Worm (Caenorhabditis elegans) whole organism, L4 larva: ENCODE results near the gene F26C11.1.

ENCODE experiments used
- F49E8.2 ChIP-seq: sonication (generic microtip); optimal IDR thresholded peaks from 2 replicates; lab custom pipeline; 2016; ENCODE audit warnings: missing compliant biosample characterization, mild to moderate bottlenecking, missing genetic modification characterization, borderline replicate concordance
- T20F7.1 ChIP-seq: fragments of 200-800 bp; sonication (Bioruptor generic); optimal IDR thresholded peaks from 2 replicates; lab custom pipeline; 2018; ENCODE audit warnings: mild to moderate bottlenecking, missing genetic modification characterization, missing compliant biosample characterization
- Y105C5A.15 ChIP-seq: fragments of 200-800 bp; sonication (Bioruptor generic); IDR thresholded peaks from 2 replicates; pipeline ENCODE4 v1.3.6; 2022; ENCODE audit warnings: missing genetic modification characterization, missing compliant biosample characterization
- Y48G9A.11 ChIP-seq: fragments of 200-800 bp; sonication (Bioruptor generic); IDR thresholded peaks from 2 replicates; pipeline ENCODE4 v1.3.6; 2022; ENCODE audit warnings: missing genetic modification reagents, missing genetic modification characterization, missing compliant biosample characterization
- Y75B8A.6 ChIP-seq: fragments of 200-800 bp; sonication (Bioruptor generic); IDR thresholded peaks from 2 replicates; pipeline ENCODE4 v1.3.6; 2022; ENCODE audit warnings: missing genetic modification reagents, missing genetic modification characterization, missing compliant biosample characterization
- aha-1 ChIP-seq: fragments of 150-350 bp; peaks from one replicate; lab custom pipeline; 2014; ENCODE audit warnings: missing biosample characterization, missing genetic modification characterization
- arid-1 ChIP-seq: fragments of 200-800 bp; sonication (Bioruptor generic); conservative IDR thresholded peaks from 2 replicates; pipeline ENCODE4 v1.3.6; 2022; ENCODE audit warnings: missing genetic modification reagents, missing genetic modification characterization, missing compliant biosample characterization
- attf-4 ChIP-seq: sonication (generic microtip); optimal IDR thresholded peaks from 3 replicates; lab custom pipeline; 2017; ENCODE audit warnings: missing biosample characterization, missing genetic modification characterization
- ceh-20 ChIP-seq: fragments of 200-800 bp; sonication (Bioruptor generic); IDR thresholded peaks from 2 replicates; pipeline ENCODE4 v1.3.6; 2022; ENCODE audit warnings: missing genetic modification reagents, missing genetic modification characterization, missing compliant biosample characterization
- ctbp-1 ChIP-seq: fragments of 200-800 bp; sonication (Bioruptor generic); IDR thresholded peaks from 2 replicates; pipeline ENCODE4 v1.3.6; 2022; ENCODE audit warnings: missing genetic modification reagents, missing genetic modification characterization, missing compliant biosample characterization
- daf-16 ChIP-seq, 3 experiments: sonication (generic microtip); optimal IDR thresholded peaks; 2 replicates each; lab custom pipeline; 2016 to 2017; ENCODE audit warnings: missing genetic modification characterization in 3 of 3, missing genetic modification reagents in 3 of 3, mild to moderate bottlenecking in 2 of 3, missing compliant biosample characterization in 2 of 3, missing biosample characterization in 1 of 3, moderate library complexity in 1 of 3
- daf-8 ChIP-seq: fragments of 200-800 bp; sonication (Bioruptor generic); IDR thresholded peaks from 2 replicates; pipeline ENCODE4 v1.3.6; 2022; ENCODE audit warnings: missing genetic modification characterization, missing compliant biosample characterization
- dmd-6 ChIP-seq: fragments of 200-800 bp; sonication (Bioruptor generic); IDR thresholded peaks from 2 replicates; pipeline ENCODE4 v1.3.6; 2022; ENCODE audit warnings: missing genetic modification reagents, missing genetic modification characterization, missing compliant biosample characterization
- dmd-9 ChIP-seq: fragments of 200-800 bp; sonication (Bioruptor generic); IDR thresholded peaks from 2 replicates; pipeline ENCODE4 v1.3.6; 2022; ENCODE audit warnings: missing genetic modification reagents, missing genetic modification characterization, missing compliant biosample characterization
- dpl-1 ChIP-seq: fragments of 150-350 bp; optimal IDR thresholded peaks from 2 replicates; lab custom pipeline; 2014; ENCODE audit warnings: missing biosample characterization, missing genetic modification reagents, missing genetic modification characterization
- duxl-1 ChIP-seq: sonication (generic microtip); optimal IDR thresholded peaks from 2 replicates; lab custom pipeline; 2016; ENCODE audit warnings: mild to moderate bottlenecking, missing genetic modification characterization, moderate library complexity, missing compliant biosample characterization; ENCODE audit not compliant: poor library complexity
- dve-1 ChIP-seq: sonication (generic microtip); optimal IDR thresholded peaks from 2 replicates; lab custom pipeline; 2017; ENCODE audit warnings: antibody characterized with exemption, mild to moderate bottlenecking, missing genetic modification characterization, missing compliant biosample characterization; ENCODE audit not compliant: insufficient read depth
- egl-27 ChIP-seq: sonication (generic microtip); optimal IDR thresholded peaks from 3 replicates; lab custom pipeline; 2017; ENCODE audit warnings: missing biosample characterization, missing genetic modification reagents, missing genetic modification characterization
- gei-8 ChIP-seq: fragments of 200-800 bp; sonication (Bioruptor generic); optimal IDR thresholded peaks from 2 replicates; lab custom pipeline; 2018; ENCODE audit warnings: mild to moderate bottlenecking, missing genetic modification characterization, missing compliant biosample characterization
- hif-1 ChIP-seq, 2 experiments: sonication (generic microtip); optimal IDR thresholded peaks; 2 replicates each; lab custom pipeline; 2016 to 2017; ENCODE audit warnings: missing compliant biosample characterization in 2 of 2, missing genetic modification characterization in 2 of 2, missing genetic modification reagents in 2 of 2, missing genotype in 2 of 2, mild to moderate bottlenecking in 1 of 2
- lin-1 ChIP-seq: fragments of 200-800 bp; sonication (Bioruptor generic); IDR thresholded peaks from 2 replicates; pipeline ENCODE4 v1.3.6; 2022; ENCODE audit warnings: missing genetic modification reagents, missing genetic modification characterization, missing compliant biosample characterization
- lin-13 ChIP-seq: fragments of 150-350 bp; optimal IDR thresholded peaks from 2 replicates; lab custom pipeline; 2014; ENCODE audit warnings: missing biosample characterization, missing genetic modification reagents, missing genetic modification characterization
- lin-29 ChIP-seq: fragments of 200-800 bp; sonication (Bioruptor generic); IDR thresholded peaks from 2 replicates; pipeline ENCODE4 v1.3.6; 2022; ENCODE audit warnings: missing genetic modification reagents, missing genetic modification characterization, missing compliant biosample characterization
- lin-38 ChIP-seq: fragments of 200-800 bp; sonication (Bioruptor generic); IDR thresholded peaks from 2 replicates; pipeline ENCODE4 v1.3.6; 2022; ENCODE audit warnings: missing genetic modification reagents, missing genetic modification characterization, missing compliant biosample characterization
- madf-5 ChIP-seq, 2 experiments: fragments of 200-800 bp; sonication (Bioruptor generic); IDR thresholded peaks; 2 replicates each; pipeline ENCODE4 v1.3.6; 2022; ENCODE audit warnings: missing compliant biosample characterization in 2 of 2, missing genetic modification characterization in 2 of 2
- madf-9 ChIP-seq: fragments of 200-800 bp; sonication (Bioruptor generic); conservative IDR thresholded peaks from 2 replicates; pipeline ENCODE4 v1.3.6; 2022; ENCODE audit warnings: missing genetic modification reagents, missing genetic modification characterization, missing compliant biosample characterization
- mep-1 ChIP-seq: fragments of 150-350 bp; sonication (generic microtip); optimal IDR thresholded peaks from 3 replicates; lab custom pipeline; 2014; ENCODE audit warnings: missing biosample characterization, missing genetic modification characterization
- mes-2 ChIP-seq: sonication (generic microtip); optimal IDR thresholded peaks from 2 replicates; lab custom pipeline; 2016; ENCODE audit warnings: missing genotype, mild to moderate bottlenecking, missing genetic modification characterization, missing compliant biosample characterization; ENCODE audit not compliant: poor library complexity, severe bottlenecking
- mxl-2 ChIP-seq: fragments of 200-800 bp; sonication (Bioruptor generic); conservative IDR thresholded peaks from 2 replicates; pipeline ENCODE4 v1.3.6; 2022; ENCODE audit warnings: missing genetic modification reagents, missing genetic modification characterization, missing compliant biosample characterization
- nhr-10 ChIP-seq: fragments of 150-350 bp; optimal IDR thresholded peaks from 2 replicates; lab custom pipeline; 2014; ENCODE audit warnings: missing biosample characterization, missing genetic modification characterization
- nhr-11 ChIP-seq: fragments of 150-350 bp; optimal IDR thresholded peaks from 2 replicates; lab custom pipeline; 2014; ENCODE audit warnings: missing biosample characterization, missing genetic modification characterization
- nhr-28 ChIP-seq: fragments of 150-350 bp; optimal IDR thresholded peaks from 2 replicates; lab custom pipeline; 2014; ENCODE audit warnings: missing biosample characterization, missing genetic modification characterization
- nhr-48 ChIP-seq: sonication (generic microtip); optimal IDR thresholded peaks from 2 replicates; lab custom pipeline; 2016; ENCODE audit warnings: mild to moderate bottlenecking, missing genetic modification characterization, missing compliant biosample characterization
- nhr-6 ChIP-seq: fragments of 150-350 bp; optimal IDR thresholded peaks from 2 replicates; lab custom pipeline; 2014; ENCODE audit warnings: missing biosample characterization, missing genetic modification characterization
- php-3 ChIP-seq: fragments of 200-800 bp; sonication (Bioruptor generic); IDR thresholded peaks from 2 replicates; pipeline ENCODE4 v1.3.6; 2022; ENCODE audit warnings: missing genetic modification reagents, missing genetic modification characterization, missing compliant biosample characterization
- pqm-1 ChIP-seq: sonication (generic microtip); optimal IDR thresholded peaks from 2 replicates; lab custom pipeline; 2017; ENCODE audit warnings: missing biosample characterization, missing genetic modification characterization
- rbr-2 ChIP-seq: sonication (generic microtip); optimal IDR thresholded peaks from 2 replicates; lab custom pipeline; 2016; ENCODE audit warnings: missing genotype, missing genetic modification characterization, missing compliant biosample characterization
- sdz-12 ChIP-seq: fragments of 200-800 bp; sonication (Bioruptor generic); optimal IDR thresholded peaks from 2 replicates; lab custom pipeline; 2018; ENCODE audit warnings: mild to moderate bottlenecking, missing genetic modification characterization, missing compliant biosample characterization
- skn-1 ChIP-seq: fragments of 150-350 bp; optimal IDR thresholded peaks from 2 replicates; lab custom pipeline; 2014; ENCODE audit warnings: missing biosample characterization, missing genetic modification characterization
- snpc-1.2 ChIP-seq: fragments of 200-800 bp; sonication (Bioruptor generic); IDR thresholded peaks from 2 replicates; pipeline ENCODE4 v1.3.6; 2022; ENCODE audit warnings: missing genetic modification reagents, missing genetic modification characterization, missing compliant biosample characterization
- tag-97 ChIP-seq: fragments of 200-800 bp; sonication (Bioruptor generic); IDR thresholded peaks from 2 replicates; pipeline ENCODE4 v1.3.6; 2022; ENCODE audit warnings: missing genetic modification characterization, missing compliant biosample characterization
- unc-130 ChIP-seq: sonication (generic microtip); optimal IDR thresholded peaks from 2 replicates; lab custom pipeline; 2016; ENCODE audit warnings: missing genetic modification reagents, missing genetic modification characterization, missing compliant biosample characterization
- vab-7 ChIP-seq: fragments of 200-800 bp; sonication (Bioruptor generic); IDR thresholded peaks from 2 replicates; pipeline ENCODE4 v1.3.6; 2022; ENCODE audit warnings: missing genetic modification reagents, missing genetic modification characterization, missing compliant biosample characterization
- zfp-2 ChIP-seq: sonication (generic microtip); optimal IDR thresholded peaks from 2 replicates; lab custom pipeline; 2016; ENCODE audit warnings: mild to moderate bottlenecking, missing genetic modification characterization, missing compliant biosample characterization
- ztf-11 ChIP-seq: fragments of 150-350 bp; optimal IDR thresholded peaks from 2 replicates; lab custom pipeline; 2014; ENCODE audit warnings: missing biosample characterization, missing genetic modification characterization
- ztf-7 ChIP-seq: fragments of 150-350 bp; optimal IDR thresholded peaks from 2 replicates; lab custom pipeline; 2014; ENCODE audit warnings: missing biosample characterization, missing genetic modification characterization

F26C11.1 gene

DNA sequence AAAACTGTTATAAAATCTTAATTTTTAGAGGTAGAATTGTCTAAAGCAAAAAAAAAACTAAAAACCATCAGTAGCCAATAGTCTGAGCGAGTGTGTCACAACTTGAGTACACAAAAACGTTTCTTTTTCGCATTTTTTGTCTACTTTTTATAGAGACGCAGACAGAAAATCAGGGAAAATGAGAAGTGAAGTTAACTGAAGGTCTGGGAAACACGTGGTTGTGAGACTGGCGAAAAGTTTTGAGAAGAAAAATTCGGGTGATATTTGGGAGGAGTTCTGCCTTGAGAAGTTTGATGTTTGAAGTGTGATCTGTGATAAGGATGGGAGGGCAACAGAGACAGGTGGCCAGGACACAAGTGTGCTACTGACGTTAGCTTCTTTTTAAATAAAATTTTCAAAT is 43.1 kb downstream of the F26C11.1 start (continued):
- no peak for TF ChIP-seq gei-8 (GFP tag; lab: Kevin White, UChicago)
- peak; percentile 64 for TF ChIP-seq dpl-1
- no peak for TF ChIP-seq F49E8.2 (tag; lab: Kevin White, UChicago)
- peak; percentile 12 for TF ChIP-seq nhr-6 (tag; lab: Kevin White, UChicago)
- TF ChIP-seq nhr-11 (tag; lab: Kevin White, UChicago): peak; percentile 99
- TF ChIP-seq dmd-6 (GFP tag; lab: Robert Waterston, UW): peak; percentile 93
- no peak for TF ChIP-seq rbr-2 (tag; lab: Kevin White, UChicago)
- TF ChIP-seq hif-1 (tag; optimal IDR thresholded peaks at IDR 0.05; lab: Kevin White, UChicago): peak in 1 of 2 experiments; percentile 53
- peak; percentile 97 for TF ChIP-seq nhr-10 (tag; lab: Kevin White, UChicago)
- no peak for TF ChIP-seq egl-27 (tag; lab: Kevin White, UChicago)
- TF ChIP-seq nhr-28 (tag; lab: Kevin White, UChicago): peak; percentile 90
- TF ChIP-seq unc-130 (GFP tag; lab: Kevin White, UChicago): peak; percentile 13
- TF ChIP-seq, all 104 proteins: peak for 40

- TF ChIP-seq daf-8 (GFP tag; lab: Robert Waterston, UW) (no peak), lin-1 (GFP tag; lab: Robert Waterston, UW) (no peak), lin-38 (GFP tag; lab: Robert Waterston, UW) (peak; percentile 57), ceh-20 (GFP tag; lab: Robert Waterston, UW) (no peak), ztf-11 (tag; lab: Kevin White, UChicago) (no peak), Y48G9A.11 (GFP tag; lab: Robert Waterston, UW) (peak; percentile 76), unc-130 (GFP tag; lab: Kevin White, UChicago) (peak; percentile 66), lin-13 (GFP tag; lab: Kevin White, UChicago) (no peak), skn-1 (tag; lab: Kevin White, UChicago) (no peak), php-3 (GFP tag; lab: Robert Waterston, UW) (no peak), lin-29 (GFP tag; lab: Robert Waterston, UW) (no peak), tag-97 (GFP tag; lab: Robert Waterston, UW) (no peak)
Observed at ce11 chrII:9938877-9939276, 44.3 kb downstream of the F26C11.1 start, which contains the start of the genes C05C10.7 and C05C10.5. C05C10.7 (minus strand) TSS chrII:9938971. C05C10.5 (plus strand) TSS chrII:9939040.

DNA sequence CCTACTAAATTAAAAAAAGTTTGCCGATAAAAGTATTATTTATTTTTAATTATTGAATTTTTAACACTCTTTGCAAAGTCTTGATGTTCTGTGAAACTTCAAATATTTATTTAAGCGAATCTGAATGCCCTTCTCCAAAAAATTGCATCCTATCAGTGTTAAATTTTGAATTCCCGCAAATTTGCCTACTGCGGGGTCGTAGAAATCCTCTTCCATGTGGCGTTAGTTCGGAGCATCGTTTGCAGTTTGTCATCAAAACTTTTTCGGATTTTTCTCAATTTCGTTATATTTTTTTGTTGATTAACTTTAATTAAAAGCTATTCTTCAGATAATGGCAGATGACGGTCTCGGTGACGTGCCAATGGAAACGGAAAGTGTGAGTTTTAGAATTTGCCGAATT is 45.9 kb downstream of the F26C11.1 start, which contains the start of gene ufd-3:
Gene ufd-3 (plus strand): TSS at position 324 of the 400 bp plus-strand sequence.
- peak; percentile 91 for TF ChIP-seq unc-130 (GFP tag; lab: Kevin White, UChicago)
- TF ChIP-seq Y75B8A.6 (GFP tag; lab: Robert Waterston, UW): no peak
- 0 out of 2 replicates have a peak, but pooled peaks have one; percentile 31 for TF ChIP-seq ctbp-1 (GFP tag; lab: Robert Waterston, UW)
- TF ChIP-seq madf-5 (GFP tag; IDR thresholded peaks at IDR 0.05; lab: Robert Waterston, UW): peak in 1 of 2 experiments; percentile 14; a peak in 1 of 4 replicates
- no peak for TF ChIP-seq pqm-1 (tag; lab: Kevin White, UChicago)
- TF ChIP-seq mep-1 (tag; lab: Kevin White, UChicago): peak; percentile 82
- TF ChIP-seq T20F7.1: peak; percentile 97
- peak; percentile 61; the same call in 1 of the 2 replicates for TF ChIP-seq madf-9 (GFP tag; lab: Robert Waterston, UW)
- peak in 1 of 2 experiments; percentile 92 for TF ChIP-seq hif-1 (tag; optimal IDR thresholded peaks at IDR 0.05; lab: Kevin White, UChicago)
- no peak for TF ChIP-seq vab-7
- no peak for TF ChIP-seq snpc-1.2 (GFP tag; lab: Robert Waterston, UW)
- no peak for TF ChIP-seq Y105C5A.15 (GFP tag; lab: Robert Waterston, UW)
- peak in 1 of 2 experiments; percentile 31 for TF ChIP-seq daf-16 (GFP tag; optimal IDR thresholded peaks at IDR 0.05; lab: Kevin White, UChicago)
- peak; percentile 15 for TF ChIP-seq daf-16 (tag; optimal IDR thresholded peaks at IDR 0.05; lab: Kevin White, UChicago)
- TF ChIP-seq aha-1 (tag; lab: Kevin White, UChicago): peak; percentile 98
- peak; percentile 80 for TF ChIP-seq nhr-6 (tag; lab: Kevin White, UChicago)
- 0 out of 2 replicates have a peak, but pooled peaks have one; percentile 15 for TF ChIP-seq arid-1 (GFP tag; lab: Robert Waterston, UW)
- peak; percentile 63 for TF ChIP-seq F49E8.2 (tag; lab: Kevin White, UChicago)
- no peak for TF ChIP-seq ztf-7 (tag; lab: Kevin White, UChicago)
- no peak for TF ChIP-seq mxl-2
- TF ChIP-seq dve-1: peak; percentile 70
- TF ChIP-seq nhr-48: peak; percentile 20
- peak; percentile 81 for TF ChIP-seq dmd-9 (GFP tag; lab: Robert Waterston, UW)
- no peak for TF ChIP-seq zfp-2
- peak; percentile 6 for TF ChIP-seq duxl-1
- TF ChIP-seq sdz-12 (GFP tag; lab: Kevin White, UChicago): no peak
- TF ChIP-seq dmd-6 (GFP tag; lab: Robert Waterston, UW): peak; percentile 63
- TF ChIP-seq mes-2 (tag; lab: Kevin White, UChicago): peak; percentile 99
- TF ChIP-seq attf-4 (tag; lab: Kevin White, UChicago): no peak
